Fruit fly (Drosophila melanogaster) whole organism, wandering third instar larva: Measurements from ENCODE around the gene CG12118.

Source experiments
- CG32264 ChIP-seq: fragments of 200-800 bp; sonication (Bioruptor generic); optimal IDR thresholded peaks from 2 replicates; lab custom pipeline; 2016; ENCODE audit warnings: missing biosample characterization, missing genetic modification characterization
- CrebA ChIP-seq: fragments of 200-800 bp; sonication (Bioruptor generic); optimal IDR thresholded peaks from 2 replicates; lab custom pipeline; 2016; ENCODE audit warnings: missing biosample characterization, mild to moderate bottlenecking, missing genetic modification characterization, borderline replicate concordance
- Dfd ChIP-seq: fragments of >200 bp; optimal IDR thresholded peaks from 2 replicates; lab custom pipeline; 2017; ENCODE audit warnings: missing biosample characterization, missing genetic modification characterization
- Dif ChIP-seq: fragments of 200-275, 200-300 bp; sonication (Bioruptor generic); optimal IDR thresholded peaks from 2 replicates; lab custom pipeline; 2018; ENCODE audit warnings: missing biosample characterization, missing genetic modification characterization; ENCODE audit not compliant: partially characterized antibody
- GATAd ChIP-seq: sonication (Bioruptor generic); optimal IDR thresholded peaks from 2 replicates; lab custom pipeline; 2016; ENCODE audit warnings: missing biosample characterization, missing genetic modification characterization
- Hnf4 ChIP-seq: fragments of 200-800 bp; sonication (Bioruptor generic); optimal IDR thresholded peaks from 2 replicates; lab custom pipeline; 2016; ENCODE audit warnings: missing biosample characterization, mild to moderate bottlenecking, missing genetic modification characterization
- Hr83 ChIP-seq: fragments of 200-300 bp; sonication (Bioruptor generic); optimal IDR thresholded peaks from 2 replicates; lab custom pipeline; 2016; ENCODE audit warnings: missing biosample characterization, mild to moderate bottlenecking, missing genetic modification characterization, moderate library complexity; ENCODE audit not compliant: poor library complexity, severe bottlenecking
- Jra ChIP-seq: sonication (Bioruptor generic); optimal IDR thresholded peaks from 2 replicates; lab custom pipeline; 2016; ENCODE audit warnings: missing biosample characterization, missing genetic modification characterization
- Mio ChIP-seq: sonication (Bioruptor generic); optimal IDR thresholded peaks from 2 replicates; lab custom pipeline; 2016; ENCODE audit warnings: missing biosample characterization, missing genetic modification characterization
- Myc ChIP-seq: fragments of >200 bp; optimal IDR thresholded peaks from 2 replicates; lab custom pipeline; 2017
- N ChIP-seq: fragments of >200 bp; optimal IDR thresholded peaks from 2 replicates; lab custom pipeline; 2018; ENCODE audit warnings: missing biosample characterization, missing external identifiers, missing genetic modification characterization
- OdsH ChIP-seq: fragments of 200-800 bp; sonication (Bioruptor generic); optimal IDR thresholded peaks from 2 replicates; lab custom pipeline; 2016; ENCODE audit warnings: missing biosample characterization, mild to moderate bottlenecking, missing genetic modification characterization
- Rel ChIP-seq, 2 experiments: fragments of 200-800 bp; sonication (Bioruptor generic) in 1 of 2; optimal IDR thresholded peaks; 2 replicates in 1 of 2; 3 replicates in 1 of 2; lab custom pipeline; 2016 to 2019; ENCODE audit warnings: mild to moderate bottlenecking in 2 of 2, missing biosample characterization in 2 of 2, missing genetic modification characterization in 2 of 2, moderate library complexity in 1 of 2
- Vsx2 ChIP-seq: fragments of 200-300, 225-300 bp; sonication (Bioruptor generic); optimal IDR thresholded peaks from 2 replicates; lab custom pipeline; 2018; ENCODE audit warnings: missing biosample characterization, missing genetic modification characterization; ENCODE audit not compliant: partially characterized antibody
- br ChIP-seq: fragments of 200-800 bp; sonication (Bioruptor generic); optimal IDR thresholded peaks from 2 replicates; lab custom pipeline; 2016; ENCODE audit warnings: missing biosample characterization, missing genetic modification characterization
- brk ChIP-seq: fragments of 200-800 bp; sonication (Bioruptor generic); optimal IDR thresholded peaks from 2 replicates; lab custom pipeline; 2016; ENCODE audit warnings: missing biosample characterization, mild to moderate bottlenecking, missing genetic modification characterization
- dl ChIP-seq, 2 experiments: fragments of 175-275, 200-275 bp in 1 of 2; fragments of 200-275 bp in 1 of 2; sonication (Bioruptor generic); optimal IDR thresholded peaks; lab custom pipeline; 2018; ENCODE audit warnings: mild to moderate bottlenecking in 2 of 2, missing biosample characterization in 2 of 2, missing genetic modification characterization in 2 of 2, moderate library complexity in 2 of 2; ENCODE audit not compliant: partially characterized antibody in 2 of 2, insufficient read depth in 1 of 2
- dmrt93B ChIP-seq: fragments of 200-800 bp; sonication (Bioruptor generic); optimal IDR thresholded peaks from 2 replicates; lab custom pipeline; 2018; ENCODE audit warnings: missing biosample characterization, mild to moderate bottlenecking, missing genetic modification characterization
- foxo ChIP-seq, 2 experiments: fragments of 200-800 bp; sonication (Bioruptor generic); optimal IDR thresholded peaks; 2 replicates in 1 of 2; 3 replicates in 1 of 2; lab custom pipeline; 2016 to 2017; ENCODE audit warnings: missing biosample characterization in 2 of 2, missing genetic modification characterization in 2 of 2
- fru ChIP-seq: fragments of 200-800 bp; sonication (Bioruptor generic); optimal IDR thresholded peaks from 3 replicates; lab custom pipeline; 2016; ENCODE audit warnings: missing biosample characterization, mild to moderate bottlenecking, missing genetic modification characterization
- h ChIP-seq: fragments of 200-800 bp; sonication (Bioruptor generic); optimal IDR thresholded peaks from 3 replicates; lab custom pipeline; 2016; ENCODE audit warnings: missing biosample characterization, mild to moderate bottlenecking, missing genetic modification characterization
- jim ChIP-seq: fragments of 175-275, 200-325 bp; sonication (Bioruptor generic); optimal IDR thresholded peaks from 2 replicates; lab custom pipeline; 2016; ENCODE audit warnings: missing biosample characterization, mild to moderate bottlenecking, missing genetic modification characterization
- pan ChIP-seq: fragments of >200 bp; optimal IDR thresholded peaks from 2 replicates; lab custom pipeline; 2017
- psq ChIP-seq: fragments of 200-800 bp; sonication (Bioruptor generic); optimal IDR thresholded peaks from 3 replicates; lab custom pipeline; 2017; ENCODE audit warnings: missing biosample characterization, mild to moderate bottlenecking, missing genetic modification characterization, moderate library complexity
- rgr ChIP-seq: fragments of 200-800 bp; sonication (Bioruptor generic); optimal IDR thresholded peaks from 3 replicates; lab custom pipeline; 2016; ENCODE audit warnings: missing biosample characterization, mild to moderate bottlenecking, missing genetic modification characterization
- sage ChIP-seq: fragments of 200-800 bp; sonication (Bioruptor generic); optimal IDR thresholded peaks from 2 replicates; lab custom pipeline; 2016; ENCODE audit warnings: missing biosample characterization, mild to moderate bottlenecking, missing genetic modification characterization
- tai ChIP-seq: sonication (Bioruptor generic); optimal IDR thresholded peaks from 2 replicates; lab custom pipeline; 2016; ENCODE audit warnings: missing biosample characterization, missing genetic modification characterization
- usp ChIP-seq: fragments of >200 bp; optimal IDR thresholded peaks from 2 replicates; lab custom pipeline; 2017; ENCODE audit warnings: missing biosample characterization, missing genetic modification characterization
- woc ChIP-seq: sonication (Bioruptor generic); optimal IDR thresholded peaks from 2 replicates; lab custom pipeline; 2016; ENCODE audit warnings: missing biosample characterization, mild to moderate bottlenecking, missing genetic modification characterization

CG12118 gene

DNA sequence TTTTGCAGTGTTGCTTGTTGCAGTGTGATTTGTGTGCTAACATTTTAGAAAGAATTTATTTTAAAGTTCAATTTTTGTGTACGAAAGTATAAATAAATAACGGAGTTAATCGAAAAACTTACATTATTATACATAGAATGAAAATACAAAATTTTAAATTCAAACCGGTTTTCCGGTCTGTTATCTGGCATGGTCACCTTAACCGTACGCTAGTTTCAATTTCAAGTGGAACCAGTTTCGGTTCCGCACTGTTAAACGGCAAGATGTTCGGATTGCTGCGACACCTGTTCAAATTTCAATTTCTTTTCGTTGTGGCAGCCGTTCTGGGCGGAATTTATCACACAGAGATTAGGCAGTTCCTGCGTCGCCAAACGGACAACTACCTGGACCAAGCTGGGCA lies 3.8 kb downstream of the CG12118 start, which contains the start of gene CG12056:
TSS of gene CG12056 (plus strand) at position 241 of the 400 bp plus-strand sequence.
- TF ChIP-seq foxo (GFP tag; optimal IDR thresholded peaks at IDR 0.05; lab: Kevin White, UChicago) (no peak), h (GFP tag; lab: Kevin White, UChicago) (no peak), OdsH (no peak), dl (GFP tag; optimal IDR thresholded peaks at IDR 0.05; lab: Kevin White, UChicago; ENCODE audit: insufficient read depth in 1 of 2, partially characterized antibody in 2 of 2) (no peak), Myc (no peak), brk (GFP tag; lab: Kevin White, UChicago) (no peak), N (no peak), usp (no peak), Vsx2 (GFP tag; lab: Kevin White, UChicago) (no peak), Mio (no peak), CG32264 (GFP tag; lab: Kevin White, UChicago) (no peak), Jra (GFP tag; lab: Kevin White, UChicago) (no peak), Dif (no peak), Rel (GFP tag; optimal IDR thresholded peaks at IDR 0.05; lab: Kevin White, UChicago) (no peak), Rel (tag; optimal IDR thresholded peaks at IDR 0.05; lab: Kevin White, UChicago) (no peak), CrebA (no peak), rgr (GFP tag; lab: Kevin White, UChicago) (no peak), jim (GFP tag; lab: Kevin White, UChicago) (no peak), dmrt93B (no peak)

DNA sequence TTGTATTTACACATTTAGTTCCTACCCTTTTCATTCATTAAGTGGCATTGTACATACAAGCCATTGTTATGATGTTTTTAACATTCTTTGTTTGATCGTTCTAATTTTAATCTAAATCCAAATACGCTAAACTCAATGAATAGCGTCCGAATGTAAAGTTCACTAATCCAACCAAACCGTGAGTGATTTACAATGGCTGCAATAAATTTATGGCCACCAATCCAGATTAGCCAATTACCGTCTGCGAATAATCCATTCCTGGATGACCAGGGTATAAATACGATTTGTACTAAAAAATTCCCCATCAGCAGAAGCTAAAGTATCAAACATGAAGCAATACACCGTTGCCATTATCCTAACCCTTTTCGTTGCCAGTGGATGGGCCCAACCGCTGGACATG lies 4.9 kb downstream of the CG12118 start, which contains the start of gene CG12057:
TSS of gene CG12057 (plus strand) at position 301 of the 400 bp plus-strand sequence.
- TF ChIP-seq sage (GFP tag; lab: Kevin White, UChicago) (no peak), Mio (no peak)

DNA sequence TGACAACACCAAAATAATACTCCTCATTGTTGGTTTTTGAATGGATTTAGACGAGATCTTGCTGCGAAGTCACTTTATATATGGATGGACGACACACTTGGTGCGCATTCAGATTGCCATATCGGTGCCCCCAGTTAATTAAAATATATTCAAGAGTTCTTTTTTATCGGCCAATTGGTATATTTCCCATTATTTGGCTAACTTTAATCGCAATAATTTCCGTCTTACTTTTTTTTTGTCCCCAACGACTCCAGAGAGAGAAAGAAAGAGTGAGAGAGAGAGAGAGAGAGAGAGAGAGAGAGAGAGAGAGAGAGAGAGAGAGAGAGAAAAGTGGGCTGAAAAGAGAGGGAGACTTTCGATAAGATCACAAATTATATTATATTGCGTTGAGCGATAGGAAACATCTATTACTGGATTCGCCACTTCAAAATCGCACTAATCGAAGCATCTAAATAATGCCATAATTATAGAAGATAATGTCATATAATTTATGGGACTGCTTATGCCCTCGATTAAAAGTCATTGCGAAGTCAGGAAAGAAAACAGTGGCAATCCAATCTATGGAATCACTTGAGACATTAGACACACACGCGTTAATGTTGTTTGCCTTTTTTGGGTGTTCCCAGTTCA lies 5.5 kb downstream of the CG12118 start, which contains the start of gene CG12115:
TSS of gene CG12115 (minus strand) at position 51 of the 630 bp plus-strand sequence.
- TF ChIP-seq N: no peak
- no peak for TF ChIP-seq brk (GFP tag; lab: Kevin White, UChicago)
- TF ChIP-seq Dif: no peak
- TF ChIP-seq Rel (GFP tag; optimal IDR thresholded peaks at IDR 0.05; lab: Kevin White, UChicago): no peak
- no peak for TF ChIP-seq Rel (tag; optimal IDR thresholded peaks at IDR 0.05; lab: Kevin White, UChicago)
- TF ChIP-seq CG32264 (GFP tag; lab: Kevin White, UChicago): no peak
- no peak for TF ChIP-seq psq (GFP tag; lab: Kevin White, UChicago)
- TF ChIP-seq rgr (GFP tag; lab: Kevin White, UChicago): no peak
- TF ChIP-seq Hr83 (GFP tag; lab: Kevin White, UChicago): no peak
- no peak for TF ChIP-seq Myc
- TF ChIP-seq usp: no peak
- no peak for TF ChIP-seq Mio
- TF ChIP-seq h (GFP tag; lab: Kevin White, UChicago): no peak
- no peak for TF ChIP-seq Hnf4
- no peak for TF ChIP-seq GATAd (GFP tag; lab: Kevin White, UChicago)
- no peak for TF ChIP-seq br (GFP tag; lab: Kevin White, UChicago)
- no peak for TF ChIP-seq fru (GFP tag; lab: Kevin White, UChicago)
- no peak for TF ChIP-seq woc
- no peak for TF ChIP-seq pan (lab: Kevin White, UChicago)
- no peak for TF ChIP-seq tai (GFP tag; lab: Kevin White, UChicago)

DNA sequence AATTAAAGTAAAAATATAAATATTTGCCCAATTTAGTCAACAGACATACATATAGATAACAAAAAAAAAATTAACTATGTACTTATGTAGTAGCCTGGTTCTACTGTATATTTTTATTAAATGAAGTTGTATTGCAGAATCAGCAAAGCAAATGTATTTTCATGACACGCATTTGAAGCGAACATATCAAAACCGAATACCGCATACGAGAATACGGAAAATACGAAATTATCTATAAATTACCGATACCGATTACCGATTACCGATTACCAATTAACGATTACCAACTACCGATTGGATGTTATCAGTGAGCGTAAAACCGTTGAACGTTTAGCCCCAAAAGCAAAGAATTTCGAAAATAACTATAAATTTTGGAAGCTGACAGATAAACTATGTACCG lies 8.8 kb downstream of the CG12118 start:
- no peak for TF ChIP-seq CrebA
- TF ChIP-seq, all 38 proteins: peak for 0

DNA sequence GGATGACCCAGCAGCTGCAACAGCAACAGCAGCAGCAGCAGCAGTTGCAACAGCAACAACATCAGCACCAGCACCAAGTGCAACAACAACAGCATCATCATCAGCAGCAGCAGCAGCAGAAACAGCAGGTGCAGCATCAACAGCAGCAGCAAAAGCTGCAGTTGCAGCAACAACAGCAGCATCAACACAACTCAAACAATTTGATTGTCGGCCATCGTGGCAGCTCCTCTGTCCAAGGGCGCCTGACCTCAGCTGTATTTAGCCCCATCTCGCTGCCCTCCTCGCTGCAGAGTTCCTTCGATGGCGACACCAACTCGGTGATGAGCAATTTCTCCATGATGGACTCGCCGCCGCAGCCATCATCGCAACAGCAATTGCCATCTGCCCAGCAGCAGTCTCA lies 27.9 kb downstream of the CG12118 start:
- TF ChIP-seq Hr83 (GFP tag; lab: Kevin White, UChicago): no peak
- TF ChIP-seq Dfd (GFP tag; lab: Kevin White, UChicago): peak; percentile 93
- no peak for TF ChIP-seq woc
